Fruit fly (Drosophila melanogaster) whole organism, prepupa: ENCODE results near the gene CG18180.

Experiments
- Blimp-1 ChIP-seq: fragments of 200-800 bp; sonication (Bioruptor generic); optimal IDR thresholded peaks from 3 replicates; lab custom pipeline; 2017; ENCODE audit warnings: missing biosample characterization, missing genetic modification characterization, mild to moderate bottlenecking, moderate library complexity, missing genetic modification reagents
- CG11762 ChIP-seq: fragments of 200-800 bp; sonication (Bioruptor generic); optimal IDR thresholded peaks from 3 replicates; lab custom pipeline; 2016; ENCODE audit warnings: missing biosample characterization, missing genetic modification characterization; ENCODE audit not compliant: insufficient read depth
- CG11902 ChIP-seq: fragments of 200-800 bp; sonication (Bioruptor generic); optimal IDR thresholded peaks from 3 replicates; lab custom pipeline; 2016; ENCODE audit warnings: missing biosample characterization, missing genetic modification characterization
- CG1621 ChIP-seq: fragments of 200-800 bp; sonication (Bioruptor generic); optimal IDR thresholded peaks from 3 replicates; lab custom pipeline; 2018; ENCODE audit warnings: missing biosample characterization, mild to moderate bottlenecking, missing genetic modification characterization
- CG16779 ChIP-seq: fragments of 200-800 bp; sonication (Bioruptor generic); optimal IDR thresholded peaks from 3 replicates; lab custom pipeline; 2017; ENCODE audit warnings: missing biosample characterization, mild to moderate bottlenecking, missing genetic modification characterization
- CG3032 ChIP-seq: fragments of 200-800 bp; optimal IDR thresholded peaks from 2 replicates; lab custom pipeline; 2019; ENCODE audit warnings: missing biosample characterization, mild to moderate bottlenecking, missing genetic modification characterization, moderate library complexity
- CG32006 ChIP-seq: fragments of 200-800 bp; sonication (Bioruptor generic); optimal IDR thresholded peaks from 3 replicates; lab custom pipeline; 2017; ENCODE audit warnings: missing biosample characterization, mild to moderate bottlenecking, missing genetic modification characterization
- CG34406 ChIP-seq: fragments of 200-800 bp; sonication (Bioruptor generic); optimal IDR thresholded peaks from 3 replicates; lab custom pipeline; 2016; ENCODE audit warnings: missing biosample characterization, missing genetic modification characterization
- CG3919 ChIP-seq: fragments of 200-800 bp; sonication (Bioruptor generic); optimal IDR thresholded peaks from 3 replicates; lab custom pipeline; 2016; ENCODE audit warnings: missing biosample characterization, missing genetic modification characterization
- CG4318 ChIP-seq: fragments of 200-800 bp; sonication (Bioruptor generic); optimal IDR thresholded peaks from 3 replicates; lab custom pipeline; 2017; ENCODE audit warnings: missing biosample characterization, mild to moderate bottlenecking, missing genetic modification characterization
- CG6163 ChIP-seq: fragments of 200-800 bp; sonication (Bioruptor generic); IDR thresholded peaks from 3 replicates; pipeline ENCODE4 v1.3.6; 2022; ENCODE audit warnings: missing biosample characterization, missing genetic modification characterization
- CG6792 ChIP-seq: fragments of 200-800 bp; sonication (Bioruptor generic); optimal IDR thresholded peaks from 3 replicates; lab custom pipeline; 2016; ENCODE audit warnings: missing biosample characterization, missing genetic modification characterization
- CG6808 ChIP-seq: fragments of 200-800 bp; sonication (Bioruptor generic); optimal IDR thresholded peaks from 3 replicates; lab custom pipeline; 2017; ENCODE audit warnings: missing biosample characterization, missing genetic modification characterization, mild to moderate bottlenecking, moderate library complexity, missing genetic modification reagents
- CG6854 ChIP-seq: fragments of 200-800 bp; sonication (Bioruptor generic); optimal IDR thresholded peaks from 2 replicates; lab custom pipeline; 2017; ENCODE audit warnings: missing biosample characterization, mild to moderate bottlenecking, missing genetic modification characterization
- CG7368 ChIP-seq: fragments of 200-800 bp; sonication (Bioruptor generic); optimal IDR thresholded peaks from 3 replicates; lab custom pipeline; 2016; ENCODE audit warnings: missing biosample characterization, missing genetic modification characterization
- CG8119 ChIP-seq: fragments of 200-800 bp; sonication (Bioruptor generic); IDR thresholded peaks from 3 replicates; pipeline ENCODE4 v1.3.6; 2022; ENCODE audit warnings: missing biosample characterization, missing genetic modification characterization
- CG8632 ChIP-seq: fragments of 200-800 bp; sonication (Bioruptor generic); optimal IDR thresholded peaks from 3 replicates; lab custom pipeline; 2016; ENCODE audit warnings: missing biosample characterization, missing genetic modification characterization
- CG9139 ChIP-seq: fragments of 200-800 bp; sonication (Bioruptor generic); optimal IDR thresholded peaks from 3 replicates; lab custom pipeline; 2017; ENCODE audit warnings: missing biosample characterization, mild to moderate bottlenecking, missing genetic modification characterization
- Eip75B ChIP-seq: fragments of 200-800 bp; sonication (Bioruptor generic); optimal IDR thresholded peaks from 3 replicates; lab custom pipeline; 2016; ENCODE audit warnings: missing biosample characterization, missing genetic modification characterization
- Ets21C ChIP-seq: fragments of 200-800 bp; sonication (Bioruptor generic); optimal IDR thresholded peaks from 3 replicates; lab custom pipeline; 2016; ENCODE audit warnings: missing biosample characterization, missing genetic modification characterization
- Hr39 ChIP-seq: fragments of 200-800 bp; sonication (Bioruptor generic); optimal IDR thresholded peaks from 2 replicates; lab custom pipeline; 2016; ENCODE audit warnings: missing biosample characterization, missing genetic modification characterization
- Lpt ChIP-seq: fragments of 200-800 bp; sonication (Bioruptor generic); optimal IDR thresholded peaks from 3 replicates; lab custom pipeline; 2016; ENCODE audit warnings: missing biosample characterization, missing genetic modification characterization
- Sox102F ChIP-seq: fragments of 200-800 bp; sonication (Bioruptor generic); optimal IDR thresholded peaks from 2 replicates; lab custom pipeline; 2016; ENCODE audit warnings: missing biosample characterization, mild to moderate bottlenecking, missing genetic modification characterization
- Sox14 ChIP-seq: fragments of 200-800 bp; sonication (Bioruptor generic); optimal IDR thresholded peaks from 3 replicates; lab custom pipeline; 2016; ENCODE audit warnings: missing biosample characterization, missing genetic modification characterization
- Sox15 ChIP-seq: fragments of 200-800 bp; sonication (Bioruptor generic); optimal IDR thresholded peaks from 3 replicates; lab custom pipeline; 2016; ENCODE audit warnings: missing biosample characterization, missing genetic modification characterization
- achi ChIP-seq: fragments of 200-800 bp; sonication (Bioruptor generic); optimal IDR thresholded peaks from 3 replicates; lab custom pipeline; 2016; ENCODE audit warnings: missing biosample characterization, missing genetic modification characterization
- acj6 ChIP-seq: fragments of 200-800 bp; sonication (Bioruptor generic); optimal IDR thresholded peaks from 3 replicates; lab custom pipeline; 2016; ENCODE audit warnings: missing biosample characterization, missing genetic modification characterization
- cyc ChIP-seq: fragments of 200-800 bp; sonication (Bioruptor generic); optimal IDR thresholded peaks from 3 replicates; lab custom pipeline; 2016; ENCODE audit warnings: missing biosample characterization, missing genetic modification characterization
- dac ChIP-seq: fragments of 200-800 bp; sonication (Bioruptor generic); optimal IDR thresholded peaks from 2 replicates; lab custom pipeline; 2017; ENCODE audit warnings: missing biosample characterization, mild to moderate bottlenecking, missing genetic modification characterization
- dsx ChIP-seq: fragments of 200-800 bp; optimal IDR thresholded peaks from 3 replicates; lab custom pipeline; 2019; ENCODE audit warnings: missing biosample characterization, mild to moderate bottlenecking, missing genetic modification characterization, moderate library complexity; ENCODE audit not compliant: poor library complexity, severe bottlenecking
- fd59A ChIP-seq: fragments of 200-800 bp; sonication (Bioruptor generic); optimal IDR thresholded peaks from 2 replicates; lab custom pipeline; 2017; ENCODE audit warnings: missing biosample characterization, mild to moderate bottlenecking, missing genetic modification characterization, missing genetic modification reagents
- lz ChIP-seq: fragments of 200-800 bp; sonication (Bioruptor generic); optimal IDR thresholded peaks from 3 replicates; lab custom pipeline; 2016; ENCODE audit warnings: missing biosample characterization, missing genetic modification characterization
- vri ChIP-seq: fragments of 200-800 bp; sonication (Bioruptor generic); optimal IDR thresholded peaks from 3 replicates; lab custom pipeline; 2016; ENCODE audit warnings: missing biosample characterization, mild to moderate bottlenecking, missing genetic modification characterization

The CG18180 gene

DNA sequence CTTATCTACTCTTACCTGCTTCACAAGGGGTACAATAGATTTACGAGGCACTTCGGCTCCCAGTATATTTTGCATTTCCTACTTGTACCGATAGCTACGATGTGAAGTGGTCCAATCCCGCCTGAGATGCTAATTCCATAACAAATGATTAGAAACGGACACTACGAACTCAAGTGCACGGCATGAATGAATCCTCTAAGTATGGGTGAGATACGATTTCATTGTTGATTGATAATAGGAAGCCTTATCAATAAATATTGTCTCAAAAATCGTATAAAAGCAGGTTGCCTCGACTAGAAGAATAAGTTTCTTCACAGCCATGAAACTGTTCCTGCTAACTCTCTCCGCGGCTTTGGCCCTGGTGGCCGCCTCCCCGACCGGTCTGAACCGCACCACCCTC lies at the start of gene CG18180:
CG18180 (plus strand) TSS at position 301 of the 400 bp plus-strand sequence.
- TF ChIP-seq CG4318 = no peak
- no peak for TF ChIP-seq Ets21C

DNA sequence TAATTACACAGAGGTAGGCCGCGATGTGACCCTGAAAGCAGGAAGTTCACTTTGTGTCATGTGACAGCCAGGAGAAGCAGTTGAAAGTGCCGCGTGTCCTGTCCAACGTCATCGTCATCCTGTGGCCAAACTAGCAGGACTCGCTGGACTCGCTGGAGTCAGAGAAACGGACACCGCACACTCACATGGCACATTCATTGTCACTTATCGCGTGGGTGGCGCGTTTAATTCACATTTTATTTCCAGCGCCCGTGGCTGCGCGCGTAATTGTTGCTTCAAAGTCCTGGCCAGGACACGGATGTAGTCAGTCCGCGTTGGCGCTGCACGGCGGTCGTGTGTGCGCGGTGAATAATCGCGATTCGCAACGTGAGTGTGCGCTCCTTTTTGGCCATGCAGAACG lies 43.3 kb upstream of the CG18180 start, which contains the start of gene Tmc:
Tmc (plus strand) TSS at position 301 of the 400 bp plus-strand sequence.
- no peak for TF ChIP-seq dac
- no peak for TF ChIP-seq acj6 (GFP tag; lab: Kevin White, UChicago)
- no peak for TF ChIP-seq Eip75B (GFP tag; lab: Kevin White, UChicago)
- no peak for TF ChIP-seq Sox14 (GFP tag; lab: Kevin White, UChicago)
- no peak for TF ChIP-seq CG6163
- no peak for TF ChIP-seq fd59A (GFP tag; lab: Kevin White, UChicago)
- TF ChIP-seq CG8632 (GFP tag; lab: Kevin White, UChicago) = no peak
- no peak for TF ChIP-seq CG34406
- TF ChIP-seq achi (GFP tag; lab: Kevin White, UChicago) = no peak
- TF ChIP-seq CG11902 (GFP tag; lab: Kevin White, UChicago) = no peak
- no peak for TF ChIP-seq Lpt
- TF ChIP-seq vri (GFP tag; lab: Kevin White, UChicago) = no peak

DNA sequence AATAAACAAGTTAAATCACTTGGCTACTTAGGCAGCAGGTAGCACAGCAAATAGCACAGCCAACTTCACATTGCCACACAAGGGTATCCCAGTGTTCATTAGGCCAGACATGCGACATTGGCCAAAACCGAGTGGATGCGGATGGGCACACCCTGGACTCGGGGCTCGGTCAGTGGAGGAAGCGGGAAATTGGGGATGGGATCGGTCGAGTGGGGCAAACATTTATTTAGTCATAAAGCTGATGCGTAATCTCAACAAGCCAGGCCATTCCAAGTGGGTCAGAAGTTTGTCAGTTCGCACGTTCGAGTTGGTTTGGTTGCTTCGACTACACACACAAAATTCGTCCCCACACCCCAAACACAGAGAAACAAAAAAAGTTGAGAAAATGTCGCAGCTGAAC lies 42.1 kb upstream of the CG18180 start, which contains the start of gene CG3222:
CG3222 (plus strand) TSS at position 301 of the 400 bp plus-strand sequence.
- TF ChIP-seq Hr39 (no peak), CG6808 (GFP tag; lab: Kevin White, UChicago) (no peak), cyc (no peak), CG9139 (GFP tag; lab: Kevin White, UChicago) (no peak), lz (GFP tag; lab: Kevin White, UChicago) (no peak), Sox102F (GFP tag; lab: Kevin White, UChicago) (no peak), CG7368 (no peak), Blimp-1 (GFP tag; lab: Kevin White, UChicago) (no peak), achi (GFP tag; lab: Kevin White, UChicago) (no peak), Sox15 (GFP tag; lab: Kevin White, UChicago) (no peak), CG3032 (tag; lab: Kevin White, UChicago) (no peak), dac (no peak), CG16779 (tag; lab: Kevin White, UChicago) (no peak), CG8119 (no peak)

DNA sequence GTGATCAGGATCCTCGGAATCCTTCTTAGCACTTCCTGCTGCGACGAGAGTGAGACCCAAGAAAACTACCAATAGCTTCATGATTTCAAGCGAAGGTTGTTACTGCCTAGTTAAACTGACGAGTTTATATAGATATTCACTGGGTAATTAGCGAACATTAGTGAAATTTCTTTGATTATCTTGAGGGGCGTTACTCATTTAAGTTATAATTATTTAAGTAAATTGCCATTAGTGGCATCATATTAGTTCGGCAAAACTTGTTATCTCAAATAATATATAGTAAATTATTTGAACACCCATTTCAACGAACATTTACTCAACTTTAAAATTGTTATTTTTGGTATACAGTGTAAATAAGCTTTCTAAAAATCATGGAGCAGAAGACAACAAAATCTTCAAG lies 39.6 kb upstream of the CG18180 start, which contains the start of the genes CG3088 and CG3306:
CG3088 (minus strand) TSS at position 101 of the 400 bp plus-strand sequence.
CG3306 (plus strand) TSS at position 299 of the 400 bp plus-strand sequence.
- TF ChIP-seq CG6792 (GFP tag; lab: Kevin White, UChicago) (no peak), CG4318 (no peak), CG6854 (GFP tag; lab: Kevin White, UChicago) (no peak), dac (no peak)

DNA sequence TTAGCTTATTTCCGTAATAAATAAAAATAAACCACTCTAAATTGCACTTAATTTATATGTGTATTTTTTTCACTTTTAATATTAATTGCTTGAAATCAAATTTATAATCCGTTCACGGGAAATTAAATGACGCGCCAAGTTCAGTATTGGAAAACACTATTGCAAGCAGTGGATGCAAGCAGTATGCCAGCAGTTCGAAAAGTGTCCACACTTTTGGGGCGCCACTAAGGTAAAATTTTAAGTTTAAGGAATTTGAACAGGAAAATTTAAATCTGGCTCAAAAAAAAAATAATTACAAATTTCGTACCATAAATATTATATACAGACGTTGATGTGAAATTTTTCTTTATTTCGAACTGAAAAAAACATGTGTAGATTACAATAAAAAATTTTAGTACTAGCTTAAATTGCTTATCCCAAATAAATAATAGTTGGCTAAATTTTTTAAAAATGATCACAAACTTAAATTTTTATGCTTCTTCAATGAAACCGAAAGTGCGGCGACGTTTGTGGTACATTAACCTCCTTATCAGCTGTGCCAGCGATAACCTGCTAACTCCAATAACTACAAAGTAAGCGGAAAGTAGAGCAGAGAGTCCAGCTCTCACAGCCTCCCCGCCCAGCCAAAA lies 26.7 kb upstream of the CG18180 start:
- peak; percentile 19 for TF ChIP-seq CG3919 (GFP tag; lab: Kevin White, UChicago)
- peak; percentile 64 for TF ChIP-seq cyc
- TF ChIP-seq CG1621 (tag; lab: Kevin White, UChicago) = no peak
- TF ChIP-seq dsx = no peak
- peak; percentile 20 for TF ChIP-seq CG11902 (GFP tag; lab: Kevin White, UChicago)
- TF ChIP-seq CG11762 = no peak
- no peak for TF ChIP-seq achi (GFP tag; lab: Kevin White, UChicago)
- TF ChIP-seq Blimp-1 (GFP tag; lab: Kevin White, UChicago) = peak; percentile 75
- peak; percentile 27 for TF ChIP-seq lz (GFP tag; lab: Kevin White, UChicago)
- TF ChIP-seq CG32006 (GFP tag; lab: Kevin White, UChicago) = no peak
